Worm (Caenorhabditis elegans) whole organism, midembryonic: Measurements from ENCODE around the gene sel-8.

Experiments used
- T22C8.4 ChIP-seq: fragments of 200-800 bp; sonication (Bioruptor generic); IDR thresholded peaks from 2 replicates; pipeline ENCODE4 v1.3.6; 2022; ENCODE audit warnings: missing genetic modification characterization, missing compliant biosample characterization
- flt-1 ChIP-seq: fragments of 200-800 bp; sonication (Bioruptor generic); IDR thresholded peaks from 2 replicates; pipeline ENCODE4 v1.3.6; 2022; ENCODE audit warnings: missing genetic modification characterization, missing compliant biosample characterization
- ref-1 ChIP-seq: fragments of 200-800 bp; sonication (Bioruptor generic); conservative IDR thresholded peaks from 2 replicates; pipeline ENCODE4 v1.3.6; 2022; ENCODE audit warnings: missing genetic modification reagents, missing genetic modification characterization, missing compliant biosample characterization

ce11 chrIII:3623772-3624171 lies 3.2 kb downstream of the sel-8 start:
- TF ChIP-seq T22C8.4 (no peak), flt-1 (GFP tag; lab: Robert Waterston, UW) (no peak), ref-1 (GFP tag; lab: Robert Waterston, UW) (no peak)
